Worm (Caenorhabditis elegans): Measurements from ENCODE around the gene pqn-67.

Gene pqn-67

DNA sequence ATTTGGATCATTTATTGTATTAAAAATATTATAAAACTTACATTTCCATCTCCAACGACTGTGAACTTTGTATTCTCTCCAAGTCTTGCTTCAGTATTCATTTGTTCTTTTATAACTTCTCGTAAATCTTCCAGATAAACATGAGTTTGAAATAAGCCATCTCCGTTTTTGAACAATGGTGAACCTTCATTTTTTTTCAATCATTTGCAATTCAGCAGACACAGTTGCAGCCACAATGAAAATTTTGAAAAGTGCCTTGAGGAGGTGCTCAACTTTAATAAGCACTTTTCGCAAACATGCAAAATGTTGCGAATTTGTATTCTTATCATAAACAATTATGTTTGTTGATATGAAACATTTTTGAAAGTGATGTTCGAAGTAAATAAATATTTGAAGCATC lies 20.0 kb downstream of the pqn-67 start, which contains the start of gene T16G1.3:
T16G1.3 (minus strand) TSS at position 101 of the 400 bp plus-strand sequence.
- TF ChIP-seq mec-3 (tag; optimal IDR thresholded peaks at IDR 0.05; ENCODE audit: borderline replicate concordance) (no peak), che-1 (tag; optimal IDR thresholded peaks at IDR 0.05) (no peak), ref-2 (tag; optimal IDR thresholded peaks at IDR 0.05) (no peak), hlh-30 (tag; optimal IDR thresholded peaks at IDR 0.05; ENCODE audit: insufficient read depth) (no peak), lim-6 (tag; optimal IDR thresholded peaks at IDR 0.05) (no peak), lin-11 (tag; optimal IDR thresholded peaks at IDR 0.05) (no peak), pqm-1 (tag; optimal IDR thresholded peaks at IDR 0.05) (no peak)

DNA sequence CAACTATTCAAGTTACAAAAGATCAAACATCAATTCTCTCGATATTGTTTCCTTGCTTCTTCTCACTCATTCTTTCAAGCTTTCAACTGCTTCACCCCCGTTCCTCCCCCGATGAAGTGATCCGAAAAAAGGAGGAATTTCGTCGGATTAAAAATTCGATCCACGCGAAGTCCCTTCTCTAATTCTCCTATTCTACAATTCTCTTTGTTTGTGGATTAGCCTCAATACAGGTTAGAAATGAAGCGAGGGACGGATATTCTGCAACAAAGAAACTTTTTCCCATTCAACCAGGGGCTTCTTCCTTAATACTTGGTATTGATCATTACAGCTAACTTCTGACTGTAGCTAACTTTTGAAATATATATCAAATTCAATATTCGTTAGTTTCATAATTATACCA lies 20.5 kb downstream of the pqn-67 start, which contains the start of gene grl-2:
grl-2 (plus strand) TSS at position 301 of the 400 bp plus-strand sequence.
- TF ChIP-seq C08G9.2 (tag; optimal IDR thresholded peaks at IDR 0.05), result no peak
- no peak for TF ChIP-seq unc-86 (tag; optimal IDR thresholded peaks at IDR 0.05)
- no peak for TF ChIP-seq ceh-9 (tag; optimal IDR thresholded peaks at IDR 0.05)
- no peak for TF ChIP-seq pat-9 (tag; optimal IDR thresholded peaks at IDR 0.05)
- TF ChIP-seq ref-2 (tag; optimal IDR thresholded peaks at IDR 0.05), result no peak
- no peak for TF ChIP-seq pha-2 (tag; optimal IDR thresholded peaks at IDR 0.05)
- no peak for TF ChIP-seq sdc-2 (tag; optimal IDR thresholded peaks at IDR 0.05)
- TF ChIP-seq eyg-1 (tag; optimal IDR thresholded peaks at IDR 0.05), result no peak

DNA sequence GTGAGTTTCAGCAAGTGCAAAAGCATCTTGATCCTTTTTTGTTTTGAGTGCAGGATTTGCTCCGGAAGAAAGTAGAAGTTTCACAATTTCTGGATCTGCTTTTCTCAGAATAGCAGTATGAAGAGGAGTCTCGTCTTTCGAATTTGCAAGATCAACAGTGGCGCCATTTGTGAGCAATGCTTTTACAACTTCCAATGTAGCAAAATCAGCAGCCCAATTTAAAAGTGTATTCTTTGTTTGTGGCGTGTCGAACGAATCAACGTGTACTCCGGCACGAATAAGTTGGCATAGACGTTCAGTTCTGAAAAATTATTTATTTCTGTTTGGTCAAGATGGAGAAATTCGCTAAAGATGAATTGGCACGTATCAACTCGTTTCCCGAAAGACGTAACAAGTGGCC lies 25.4 kb downstream of the pqn-67 start, which contains the start of gene T16G1.13:
T16G1.13 (plus strand) TSS at position 301 of the 400 bp plus-strand sequence.
- TF ChIP-seq pax-1 (tag; optimal IDR thresholded peaks at IDR 0.05), result no peak
- TF ChIP-seq nhr-11 (tag; optimal IDR thresholded peaks at IDR 0.05), result no peak
- TF ChIP-seq sox-2 (GFP tag; IDR thresholded peaks at IDR 0.05), result no peak
- no peak for TF ChIP-seq fkh-6 (tag; optimal IDR thresholded peaks at IDR 0.05)
- TF ChIP-seq C38D4.7 (GFP tag; optimal IDR thresholded peaks at IDR 0.05), result no peak
- no peak for TF ChIP-seq madf-2 (tag; optimal IDR thresholded peaks at IDR 0.05)
- TF ChIP-seq ceh-48 (tag; optimal IDR thresholded peaks at IDR 0.05), result no peak
- no peak for TF ChIP-seq ahr-1 (tag; optimal IDR thresholded peaks at IDR 0.05)
- no peak for TF ChIP-seq elt-4 (tag; optimal IDR thresholded peaks at IDR 0.05)
- no peak for TF ChIP-seq ceh-22 (tag; optimal IDR thresholded peaks at IDR 0.05)
- TF ChIP-seq hlh-30 (tag; optimal IDR thresholded peaks at IDR 0.05; ENCODE audit: insufficient read depth), result no peak
- TF ChIP-seq elt-2 (tag; optimal IDR thresholded peaks at IDR 0.05), result no peak
- no peak for TF ChIP-seq unc-86 (tag; optimal IDR thresholded peaks at IDR 0.05)
- no peak for TF ChIP-seq che-1 (tag; optimal IDR thresholded peaks at IDR 0.05)

DNA sequence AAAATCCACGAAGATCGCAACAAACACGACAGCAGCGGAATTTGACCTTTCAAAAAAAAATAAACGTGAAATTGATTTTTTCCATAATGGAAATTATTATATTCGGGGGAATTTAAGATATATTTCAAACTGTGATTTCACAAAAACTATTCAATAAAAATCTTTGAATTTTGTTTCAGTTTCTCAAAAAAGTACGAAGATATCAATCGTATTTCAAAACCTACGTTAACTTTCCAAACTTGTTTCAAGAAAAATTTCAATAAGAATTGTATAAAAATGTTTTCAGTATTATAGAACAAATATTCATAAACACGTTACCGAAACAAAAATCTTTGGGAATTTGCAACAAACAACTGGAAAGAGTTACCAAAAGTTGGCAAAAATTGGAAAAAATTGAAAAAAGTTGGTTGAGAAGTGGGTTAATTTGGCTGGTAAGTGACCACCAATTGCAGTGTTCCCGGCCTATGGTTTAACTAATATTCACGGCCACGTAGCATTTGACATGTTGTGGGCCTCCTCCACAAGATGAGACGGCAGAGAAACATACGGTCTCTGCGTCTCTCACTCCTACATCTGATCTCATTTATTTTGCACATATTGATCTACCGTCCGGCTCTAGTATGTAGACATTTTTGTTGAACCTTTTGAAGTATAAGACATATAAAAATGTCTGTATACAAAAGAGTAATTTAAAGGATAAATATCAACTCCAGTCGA lies 26.7 kb downstream of the pqn-67 start, which contains the start of the genes T16G1.9 and T16G1.18:
T16G1.9 (minus strand) TSS at position 51 of the 717 bp plus-strand sequence.
T16G1.18 (plus strand) TSS at position 493 of the 717 bp plus-strand sequence.
- no peak for TF ChIP-seq npax-4 (tag; optimal IDR thresholded peaks at IDR 0.05)
- peak; percentile 24 for TF ChIP-seq unc-55 (GFP tag; optimal IDR thresholded peaks at IDR 0.05)
- no peak for TF ChIP-seq pros-1 (tag; optimal IDR thresholded peaks at IDR 0.05)
- no peak for TF ChIP-seq hlh-30 (tag; optimal IDR thresholded peaks at IDR 0.05; ENCODE audit: insufficient read depth)
- TF ChIP-seq pha-2 (tag; optimal IDR thresholded peaks at IDR 0.05), result no peak
- TF ChIP-seq gmeb-2 (tag; optimal IDR thresholded peaks at IDR 0.05), result no peak
- no peak for TF ChIP-seq ets-4 (tag; optimal IDR thresholded peaks at IDR 0.05)
- TF ChIP-seq zip-5 (tag; optimal IDR thresholded peaks at IDR 0.05), result no peak
- no peak for TF ChIP-seq ztf-16 (tag; optimal IDR thresholded peaks at IDR 0.05)
- no peak for TF ChIP-seq ceh-24 (tag; optimal IDR thresholded peaks at IDR 0.05)
- TF ChIP-seq elt-4 (tag; optimal IDR thresholded peaks at IDR 0.05), result no peak
- no peak for TF ChIP-seq fkh-6 (tag; optimal IDR thresholded peaks at IDR 0.05)
- no peak for TF ChIP-seq K09A11.1 (tag; optimal IDR thresholded peaks at IDR 0.05; ENCODE audit: insufficient read depth)
- TF ChIP-seq hlh-13 (GFP tag; optimal IDR thresholded peaks at IDR 0.05), result no peak
- TF ChIP-seq dmd-4 (tag; optimal IDR thresholded peaks at IDR 0.05; ENCODE audit: borderline replicate concordance), result no peak
- TF ChIP-seq syd-9 (tag; optimal IDR thresholded peaks at IDR 0.05), result no peak
- TF ChIP-seq odd-2 (tag; optimal IDR thresholded peaks at IDR 0.05), result no peak
- TF ChIP-seq nhr-11 (tag; optimal IDR thresholded peaks at IDR 0.05), result no peak
- TF ChIP-seq unc-86 (tag; optimal IDR thresholded peaks at IDR 0.05), result no peak
- no peak for TF ChIP-seq pax-1 (tag; optimal IDR thresholded peaks at IDR 0.05)
- no peak for TF ChIP-seq pqm-1 (tag; optimal IDR thresholded peaks at IDR 0.05)
- TF ChIP-seq tbx-2 (tag; optimal IDR thresholded peaks at IDR 0.05), result peak; percentile 41
- TF ChIP-seq lim-6 (tag; optimal IDR thresholded peaks at IDR 0.05), result no peak
- TF ChIP-seq hlh-8 (tag; optimal IDR thresholded peaks at IDR 0.05), result no peak
- TF ChIP-seq ceh-48 (tag; optimal IDR thresholded peaks at IDR 0.05), result peak; percentile 47
- TF ChIP-seq sox-2 (GFP tag; IDR thresholded peaks at IDR 0.05), result no peak
- peak; percentile 54 for TF ChIP-seq nfya-1 (tag; optimal IDR thresholded peaks at IDR 0.05)
- TF ChIP-seq fkh-10 (GFP tag; optimal IDR thresholded peaks at IDR 0.05), result no peak
- no peak for TF ChIP-seq ceh-9 (tag; optimal IDR thresholded peaks at IDR 0.05)
- TF ChIP-seq ahr-1 (tag; optimal IDR thresholded peaks at IDR 0.05), result no peak
- no peak for TF ChIP-seq ceh-18 (tag; optimal IDR thresholded peaks at IDR 0.05)
- TF ChIP-seq lin-11 (tag; optimal IDR thresholded peaks at IDR 0.05), result no peak

Measured in whole organism, late embryonic.